Worm (Caenorhabditis elegans): ENCODE measurements around the gene T02D1.4.
A peak's percentile ranks its signal among the peaks of the same experiment; 100 is the strongest.

The T02D1.4 gene

DNA sequence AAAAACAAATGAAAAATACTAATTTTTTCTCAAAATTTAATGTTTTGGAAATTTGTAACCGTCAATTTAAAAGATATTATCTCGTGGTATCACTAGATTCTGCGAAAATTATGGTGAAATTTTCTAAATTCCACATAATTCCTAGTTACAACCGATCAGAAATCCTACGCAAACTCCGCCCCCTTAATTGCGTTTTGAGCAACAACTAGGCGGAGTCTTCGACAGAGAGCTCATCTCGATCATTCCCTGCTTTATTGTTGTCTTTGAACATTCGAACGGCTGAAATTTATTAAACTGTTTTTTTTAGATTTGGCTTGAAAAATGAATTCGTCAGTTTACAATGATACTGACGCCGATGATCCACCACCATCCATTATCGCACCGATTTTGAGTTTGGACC is at the start of gene T02D1.4:
T02D1.4 (plus strand) TSS at position 301 of the 400 bp plus-strand sequence.
- TF ChIP-seq ZK546.5 (tag; optimal IDR thresholded peaks at IDR 0.05), result no peak
- no peak for TF ChIP-seq nhr-28 (tag; optimal IDR thresholded peaks at IDR 0.05)
- TF ChIP-seq F10B5.3 (tag; optimal IDR thresholded peaks at IDR 0.05), result no peak
- TF ChIP-seq lin-13 (GFP tag; optimal IDR thresholded peaks at IDR 0.05), result no peak
- TF ChIP-seq ztf-11 (tag; optimal IDR thresholded peaks at IDR 0.05), result no peak

DNA sequence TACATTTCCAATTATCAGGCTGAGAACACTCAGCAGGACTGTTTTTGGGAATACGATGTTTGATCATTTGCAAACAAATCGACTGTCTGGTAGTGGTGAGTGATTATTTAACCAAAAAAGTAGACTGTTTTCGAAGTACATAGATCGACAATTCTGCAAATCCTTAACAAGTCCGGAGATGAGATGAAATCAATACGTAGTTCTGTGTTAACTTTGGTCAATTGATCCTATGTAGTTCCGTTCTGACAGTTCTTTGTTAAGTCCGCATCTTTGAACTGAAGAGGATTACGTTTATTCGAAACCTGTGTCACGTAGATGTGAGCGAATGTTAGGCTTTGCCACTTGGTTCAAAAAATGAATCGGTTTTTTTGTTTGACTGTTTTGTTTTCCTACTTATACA is 48.0 kb upstream of the T02D1.4 start, which contains the start of gene clec-199:
clec-199 (plus strand) TSS at position 301 of the 400 bp plus-strand sequence.
- TF ChIP-seq F44E2.7 (GFP tag; IDR thresholded peaks at IDR 0.05) (no peak), zfp-3 (GFP tag; conservative IDR thresholded peaks at IDR 0.05) (no peak), nhr-6 (tag; optimal IDR thresholded peaks at IDR 0.05) (no peak), daf-12 (tag; optimal IDR thresholded peaks at IDR 0.05) (no peak)

- no peak for TF ChIP-seq zfp-3 (GFP tag; conservative IDR thresholded peaks at IDR 0.05)
- no peak for TF ChIP-seq nhr-237 (tag; optimal IDR thresholded peaks at IDR 0.05)
- no peak for TF ChIP-seq dve-1 (tag; optimal IDR thresholded peaks at IDR 0.05; ENCODE audit: insufficient read depth)
- peak in 1 of 2 experiments; percentile 37 for TF ChIP-seq unc-62 (GFP tag; optimal IDR thresholded peaks at IDR 0.05 in 1 of 2)
- no peak for TF ChIP-seq unc-62 (tag; optimal IDR thresholded peaks at IDR 0.05)
Observed at ce11 chrIV:17361143-17361542, 38.4 kb upstream of the T02D1.4 start, which contains the start of gene clec-202. TSS of gene clec-202 (plus strand) at chrIV:17361443.

- TF ChIP-seq ceh-28 (tag; optimal IDR thresholded peaks at IDR 0.05) (no peak), saeg-2 (GFP tag; IDR thresholded peaks at IDR 0.05) (no peak), zfp-2 (tag; optimal IDR thresholded peaks at IDR 0.05) (no peak), arid-1 (GFP tag; conservative IDR thresholded peaks at IDR 0.05) (no peak), gei-8 (GFP tag; optimal IDR thresholded peaks at IDR 0.05) (no peak), ZK546.5 (tag; optimal IDR thresholded peaks at IDR 0.05) (no peak), aly-2 (tag; optimal IDR thresholded peaks at IDR 0.05) (no peak), hif-1 (tag; optimal IDR thresholded peaks at IDR 0.05) (no peak), pqm-1 (tag; optimal IDR thresholded peaks at IDR 0.05) (no peak), tag-97 (GFP tag; IDR thresholded peaks at IDR 0.05) (no peak)
Observed at ce11 chrIV:17367294-17367693, 32.3 kb upstream of the T02D1.4 start, which contains the start of gene zipt-17. TSS of gene zipt-17 (minus strand) at chrIV:17367394.

DNA sequence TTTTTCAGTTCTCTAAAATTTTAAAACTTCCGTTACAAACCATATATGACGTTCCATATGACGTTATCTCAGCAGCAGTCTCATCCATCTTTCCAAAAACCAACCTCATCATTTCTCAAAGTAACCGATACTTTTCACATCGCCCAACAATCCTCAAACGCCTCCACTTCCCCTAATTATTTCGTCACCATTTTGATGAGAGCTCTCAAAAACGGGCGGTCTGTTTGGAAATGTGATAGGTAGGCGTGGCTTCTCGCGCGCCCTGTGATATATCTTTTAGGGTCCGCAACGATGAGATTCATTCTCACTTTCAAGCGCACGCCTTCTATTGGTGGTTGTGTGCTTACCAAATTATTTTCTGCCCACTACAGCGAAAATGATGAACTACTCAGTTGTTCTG is 31.3 kb upstream of the T02D1.4 start, which contains the start of gene trh-1:
trh-1 (plus strand) TSS at position 301 of the 400 bp plus-strand sequence.
- TF ChIP-seq hif-1 (tag; optimal IDR thresholded peaks at IDR 0.05), result no peak
- TF ChIP-seq F26F4.8 (GFP tag; conservative IDR thresholded peaks at IDR 0.05), result no peak
- no peak for TF ChIP-seq zfp-3 (GFP tag; conservative IDR thresholded peaks at IDR 0.05)
- TF ChIP-seq ztf-11 (tag; optimal IDR thresholded peaks at IDR 0.05), result no peak
- no peak for TF ChIP-seq php-3 (GFP tag; IDR thresholded peaks at IDR 0.05)
- no peak for TF ChIP-seq Y105C5A.15 (GFP tag; IDR thresholded peaks at IDR 0.05)
- TF ChIP-seq sdz-12 (GFP tag; optimal IDR thresholded peaks at IDR 0.05), result no peak
- no peak for TF ChIP-seq F37D6.2 (tag; optimal IDR thresholded peaks at IDR 0.05)
- no peak for TF ChIP-seq egl-43 (GFP tag; IDR thresholded peaks at IDR 0.05)
- no peak for TF ChIP-seq mxl-2 (GFP tag; conservative IDR thresholded peaks at IDR 0.05)
- no peak for TF ChIP-seq fkh-10 (GFP tag; optimal IDR thresholded peaks at IDR 0.05)
- no peak for TF ChIP-seq daf-19 (GFP tag; conservative IDR thresholded peaks at IDR 0.05)
- TF ChIP-seq aha-1 (tag), result no peak

- TF ChIP-seq jun-1 (tag; optimal IDR thresholded peaks at IDR 0.05) (no peak), madf-5 (GFP tag; IDR thresholded peaks at IDR 0.05) (no peak), lin-15B (tag; optimal IDR thresholded peaks at IDR 0.05) (no peak), hif-1 (tag; optimal IDR thresholded peaks at IDR 0.05) (no peak), dve-1 (tag; optimal IDR thresholded peaks at IDR 0.05; ENCODE audit: insufficient read depth) (no peak), lin-1 (GFP tag; IDR thresholded peaks at IDR 0.05) (no peak), nhr-25 (tag; optimal IDR thresholded peaks at IDR 0.05; ENCODE audit: borderline replicate concordance, insufficient read depth) (no peak), aly-2 (tag; optimal IDR thresholded peaks at IDR 0.05) (no peak), Y75B8A.6 (GFP tag; IDR thresholded peaks at IDR 0.05) (no peak), nhr-10 (tag; optimal IDR thresholded peaks at IDR 0.05) (no peak), ceh-44 (GFP tag; IDR thresholded peaks at IDR 0.05) (no peak), ces-1 (GFP tag; optimal IDR thresholded peaks at IDR 0.05) (no peak), egl-43 (GFP tag; IDR thresholded peaks at IDR 0.05) (no peak), daf-19 (GFP tag; conservative IDR thresholded peaks at IDR 0.05) (no peak), mdl-1 (tag; optimal IDR thresholded peaks at IDR 0.05) (no peak), ama-1 (optimal IDR thresholded peaks at IDR 0.05) (no peak)
Observed at ce11 chrIV:17371469-17371868, 28.1 kb upstream of the T02D1.4 start, which contains the start of gene C30H6.5. TSS of gene C30H6.5 (plus strand) at chrIV:17371769.
